Worm (Caenorhabditis elegans) whole organism, L4 larva: Measurements from ENCODE around the gene M60.4.

Experiments used
- F44E2.7 ChIP-seq: fragments of 200-800 bp; sonication (Bioruptor generic); IDR thresholded peaks from 2 replicates; pipeline ENCODE4 v2.1.2; 2022; ENCODE audit warnings: missing genetic modification characterization, missing compliant biosample characterization
- Y105C5A.15 ChIP-seq: fragments of 200-800 bp; sonication (Bioruptor generic); IDR thresholded peaks from 2 replicates; pipeline ENCODE4 v1.3.6; 2022; ENCODE audit warnings: missing genetic modification characterization, missing compliant biosample characterization
- Y48G9A.11 ChIP-seq: fragments of 200-800 bp; sonication (Bioruptor generic); IDR thresholded peaks from 2 replicates; pipeline ENCODE4 v1.3.6; 2022; ENCODE audit warnings: missing genetic modification reagents, missing genetic modification characterization, missing compliant biosample characterization
- aha-1 ChIP-seq: fragments of 150-350 bp; peaks from one replicate; lab custom pipeline; 2014; ENCODE audit warnings: missing biosample characterization, missing genetic modification characterization
- ceh-20 ChIP-seq: fragments of 200-800 bp; sonication (Bioruptor generic); IDR thresholded peaks from 2 replicates; pipeline ENCODE4 v1.3.6; 2022; ENCODE audit warnings: missing genetic modification reagents, missing genetic modification characterization, missing compliant biosample characterization
- daf-16 ChIP-seq, 3 experiments: sonication (generic microtip); optimal IDR thresholded peaks; 2 replicates each; lab custom pipeline; 2016 to 2017; ENCODE audit warnings: missing genetic modification characterization in 3 of 3, missing genetic modification reagents in 3 of 3, mild to moderate bottlenecking in 2 of 3, missing compliant biosample characterization in 2 of 3, missing biosample characterization in 1 of 3, moderate library complexity in 1 of 3
- dmd-6 ChIP-seq: fragments of 200-800 bp; sonication (Bioruptor generic); IDR thresholded peaks from 2 replicates; pipeline ENCODE4 v1.3.6; 2022; ENCODE audit warnings: missing genetic modification reagents, missing genetic modification characterization, missing compliant biosample characterization
- dmd-8 ChIP-seq: fragments of 200-800 bp; sonication (Bioruptor generic); IDR thresholded peaks from 2 replicates; pipeline ENCODE4 v1.3.6; 2022; ENCODE audit warnings: missing genetic modification characterization, missing compliant biosample characterization
- dpl-1 ChIP-seq: fragments of 150-350 bp; optimal IDR thresholded peaks from 2 replicates; lab custom pipeline; 2014; ENCODE audit warnings: missing biosample characterization, missing genetic modification reagents, missing genetic modification characterization
- duxl-1 ChIP-seq: sonication (generic microtip); optimal IDR thresholded peaks from 2 replicates; lab custom pipeline; 2016; ENCODE audit warnings: mild to moderate bottlenecking, missing genetic modification characterization, moderate library complexity, missing compliant biosample characterization; ENCODE audit not compliant: poor library complexity
- dve-1 ChIP-seq: sonication (generic microtip); optimal IDR thresholded peaks from 2 replicates; lab custom pipeline; 2017; ENCODE audit warnings: antibody characterized with exemption, mild to moderate bottlenecking, missing genetic modification characterization, missing compliant biosample characterization; ENCODE audit not compliant: insufficient read depth
- egl-27 ChIP-seq: sonication (generic microtip); optimal IDR thresholded peaks from 3 replicates; lab custom pipeline; 2017; ENCODE audit warnings: missing biosample characterization, missing genetic modification reagents, missing genetic modification characterization
- gei-8 ChIP-seq: fragments of 200-800 bp; sonication (Bioruptor generic); optimal IDR thresholded peaks from 2 replicates; lab custom pipeline; 2018; ENCODE audit warnings: mild to moderate bottlenecking, missing genetic modification characterization, missing compliant biosample characterization
- hif-1 ChIP-seq, 2 experiments: sonication (generic microtip); optimal IDR thresholded peaks; 2 replicates each; lab custom pipeline; 2016 to 2017; ENCODE audit warnings: missing compliant biosample characterization in 2 of 2, missing genetic modification characterization in 2 of 2, missing genetic modification reagents in 2 of 2, missing genotype in 2 of 2, mild to moderate bottlenecking in 1 of 2
- hlh-11 ChIP-seq: fragments of 200-800 bp; sonication (Bioruptor generic); optimal IDR thresholded peaks from 2 replicates; lab custom pipeline; 2018; ENCODE audit warnings: mild to moderate bottlenecking, missing genetic modification characterization, missing compliant biosample characterization
- hlh-30 ChIP-seq: sonication (generic microtip); optimal IDR thresholded peaks from 2 replicates; lab custom pipeline; 2017; ENCODE audit warnings: antibody characterized with exemption, mild to moderate bottlenecking, missing genetic modification characterization, missing compliant biosample characterization; ENCODE audit not compliant: insufficient read depth
- lim-7 ChIP-seq: fragments of 200-800 bp; sonication (Bioruptor generic); IDR thresholded peaks from 2 replicates; pipeline ENCODE4 v1.3.6; 2022; ENCODE audit warnings: missing genetic modification characterization, missing compliant biosample characterization
- lin-1 ChIP-seq: fragments of 200-800 bp; sonication (Bioruptor generic); IDR thresholded peaks from 2 replicates; pipeline ENCODE4 v1.3.6; 2022; ENCODE audit warnings: missing genetic modification reagents, missing genetic modification characterization, missing compliant biosample characterization
- lin-13 ChIP-seq: fragments of 150-350 bp; optimal IDR thresholded peaks from 2 replicates; lab custom pipeline; 2014; ENCODE audit warnings: missing biosample characterization, missing genetic modification reagents, missing genetic modification characterization
- lin-38 ChIP-seq: fragments of 200-800 bp; sonication (Bioruptor generic); IDR thresholded peaks from 2 replicates; pipeline ENCODE4 v1.3.6; 2022; ENCODE audit warnings: missing genetic modification reagents, missing genetic modification characterization, missing compliant biosample characterization
- lir-3 ChIP-seq: sonication (generic microtip); optimal IDR thresholded peaks from 2 replicates; lab custom pipeline; 2016; ENCODE audit warnings: mild to moderate bottlenecking, missing genetic modification characterization, missing compliant biosample characterization
- mdl-1 ChIP-seq, 2 experiments: fragments of 150-350 bp in 1 of 2; sonication (generic microtip) in 1 of 2; optimal IDR thresholded peaks; 2 replicates each; lab custom pipeline; 2014 to 2017; ENCODE audit warnings: missing biosample characterization in 2 of 2, missing genetic modification characterization in 2 of 2
- mes-2 ChIP-seq: sonication (generic microtip); optimal IDR thresholded peaks from 2 replicates; lab custom pipeline; 2016; ENCODE audit warnings: missing genotype, mild to moderate bottlenecking, missing genetic modification characterization, missing compliant biosample characterization; ENCODE audit not compliant: poor library complexity, severe bottlenecking
- mxl-2 ChIP-seq: fragments of 200-800 bp; sonication (Bioruptor generic); conservative IDR thresholded peaks from 2 replicates; pipeline ENCODE4 v1.3.6; 2022; ENCODE audit warnings: missing genetic modification reagents, missing genetic modification characterization, missing compliant biosample characterization
- mxl-3 ChIP-seq: fragments of 200-800 bp; sonication (Bioruptor generic); optimal IDR thresholded peaks from 2 replicates; lab custom pipeline; 2018; ENCODE audit warnings: mild to moderate bottlenecking, missing genetic modification characterization, missing compliant biosample characterization
- nhr-10 ChIP-seq: fragments of 150-350 bp; optimal IDR thresholded peaks from 2 replicates; lab custom pipeline; 2014; ENCODE audit warnings: missing biosample characterization, missing genetic modification characterization
- nhr-11 ChIP-seq: fragments of 150-350 bp; optimal IDR thresholded peaks from 2 replicates; lab custom pipeline; 2014; ENCODE audit warnings: missing biosample characterization, missing genetic modification characterization
- nhr-111 ChIP-seq: fragments of 200-800 bp; sonication (Bioruptor generic); optimal IDR thresholded peaks from 2 replicates; lab custom pipeline; 2018; ENCODE audit warnings: mild to moderate bottlenecking, missing genetic modification characterization, missing compliant biosample characterization
- nhr-28 ChIP-seq: fragments of 150-350 bp; optimal IDR thresholded peaks from 2 replicates; lab custom pipeline; 2014; ENCODE audit warnings: missing biosample characterization, missing genetic modification characterization
- nhr-41 ChIP-seq: fragments of 200-800 bp; sonication (Bioruptor generic); IDR thresholded peaks from 2 replicates; pipeline ENCODE4 v1.3.6; 2022; ENCODE audit warnings: missing genetic modification reagents, missing genetic modification characterization, missing compliant biosample characterization
- nhr-42 ChIP-seq: fragments of 200-800 bp; sonication (Bioruptor generic); IDR thresholded peaks from 2 replicates; pipeline ENCODE4 v1.3.6; 2022; ENCODE audit warnings: missing genetic modification characterization, missing compliant biosample characterization
- nhr-76 ChIP-seq: fragments of 150-350 bp; optimal IDR thresholded peaks from 2 replicates; lab custom pipeline; 2014; ENCODE audit warnings: missing biosample characterization, missing genetic modification characterization
- php-3 ChIP-seq: fragments of 200-800 bp; sonication (Bioruptor generic); IDR thresholded peaks from 2 replicates; pipeline ENCODE4 v1.3.6; 2022; ENCODE audit warnings: missing genetic modification reagents, missing genetic modification characterization, missing compliant biosample characterization
- pqm-1 ChIP-seq: sonication (generic microtip); optimal IDR thresholded peaks from 2 replicates; lab custom pipeline; 2017; ENCODE audit warnings: missing biosample characterization, missing genetic modification characterization
- rbr-2 ChIP-seq: sonication (generic microtip); optimal IDR thresholded peaks from 2 replicates; lab custom pipeline; 2016; ENCODE audit warnings: missing genotype, missing genetic modification characterization, missing compliant biosample characterization
- sdz-12 ChIP-seq: fragments of 200-800 bp; sonication (Bioruptor generic); optimal IDR thresholded peaks from 2 replicates; lab custom pipeline; 2018; ENCODE audit warnings: mild to moderate bottlenecking, missing genetic modification characterization, missing compliant biosample characterization
- set-16 ChIP-seq: fragments of 200-800 bp; sonication (Bioruptor generic); IDR thresholded peaks from 2 replicates; pipeline ENCODE4 v1.3.6; 2022; ENCODE audit warnings: missing genetic modification reagents, missing genetic modification characterization, missing compliant biosample characterization
- spr-1 ChIP-seq: sonication (generic microtip); optimal IDR thresholded peaks from 2 replicates; lab custom pipeline; 2016; ENCODE audit warnings: mild to moderate bottlenecking, missing genetic modification characterization, missing compliant biosample characterization
- spr-3 ChIP-seq: fragments of 200-800 bp; sonication (Bioruptor generic); optimal IDR thresholded peaks from 2 replicates; lab custom pipeline; 2018; ENCODE audit warnings: mild to moderate bottlenecking, missing genetic modification characterization, missing compliant biosample characterization
- tag-97 ChIP-seq: fragments of 200-800 bp; sonication (Bioruptor generic); IDR thresholded peaks from 2 replicates; pipeline ENCODE4 v1.3.6; 2022; ENCODE audit warnings: missing genetic modification characterization, missing compliant biosample characterization
- tra-1 ChIP-seq: fragments of 200-800 bp; sonication (Bioruptor generic); IDR thresholded peaks from 2 replicates; pipeline ENCODE4 v1.3.6; 2022; ENCODE audit warnings: missing genetic modification reagents, missing genetic modification characterization, missing compliant biosample characterization
- unc-62 ChIP-seq, 3 experiments: fragments of 150-350 bp in 1 of 3; sonication (generic microtip); optimal IDR thresholded peaks in 2 of 3; peaks in 1 of 3; 1 replicate in 1 of 3; 2 replicates in 2 of 3; lab custom pipeline; 2014 to 2017; ENCODE audit warnings: missing biosample characterization in 3 of 3, missing genetic modification characterization in 3 of 3, missing genetic modification reagents in 3 of 3, missing genotype in 1 of 3
- vab-7 ChIP-seq: fragments of 200-800 bp; sonication (Bioruptor generic); IDR thresholded peaks from 2 replicates; pipeline ENCODE4 v1.3.6; 2022; ENCODE audit warnings: missing genetic modification reagents, missing genetic modification characterization, missing compliant biosample characterization
- zag-1 ChIP-seq: fragments of 150-350 bp; optimal IDR thresholded peaks from 2 replicates; lab custom pipeline; 2014; ENCODE audit warnings: missing biosample characterization, missing genetic modification characterization

The M60.4 gene

ce11 chrX:8241906-8242305, 5.8 kb upstream of the M60.4 start, which contains the start of gene endu-2:
endu-2 (plus strand) TSS chrX:8242301.
- TF ChIP-seq mxl-3 (GFP tag; lab: Kevin White, UChicago) (peak; percentile 39), lin-1 (no peak), dpl-1 (GFP tag; lab: Kevin White, UChicago) (no peak), vab-7 (no peak), nhr-10 (tag; lab: Kevin White, UChicago) (no peak), hlh-11 (tag; lab: Kevin White, UChicago) (peak; percentile 61), lir-3 (tag; lab: Kevin White, UChicago) (no peak), mdl-1 (tag; optimal IDR thresholded peaks at IDR 0.05; lab: Kevin White, UChicago) (peak in 1 of 2 experiments; percentile 35), nhr-76 (tag; lab: Kevin White, UChicago) (no peak), lim-7 (GFP tag; lab: Robert Waterston, UW) (no peak), dve-1 (tag; lab: Kevin White, UChicago) (peak; percentile 57), dmd-6 (peak; percentile 83), nhr-41 (GFP tag; lab: Robert Waterston, UW) (no peak), rbr-2 (no peak), duxl-1 (no peak), egl-27 (tag; lab: Kevin White, UChicago) (no peak), gei-8 (GFP tag; lab: Kevin White, UChicago) (no peak), hif-1 (tag; optimal IDR thresholded peaks at IDR 0.05; lab: Kevin White, UChicago) (no peak), aha-1 (tag; lab: Kevin White, UChicago) (no peak), sdz-12 (no peak), Y48G9A.11 (no peak), hlh-30 (peak; percentile 47), nhr-42 (no peak), spr-1 (tag; lab: Kevin White, UChicago) (no peak), nhr-28 (peak; percentile 26), lin-38 (GFP tag; lab: Robert Waterston, UW) (no peak), daf-16 (GFP tag; optimal IDR thresholded peaks at IDR 0.05; lab: Kevin White, UChicago) (no peak), daf-16 (tag; optimal IDR thresholded peaks at IDR 0.05; lab: Kevin White, UChicago) (peak; percentile 57), tag-97 (no peak), pqm-1 (tag; lab: Kevin White, UChicago) (peak; percentile 33), F44E2.7 (GFP tag; lab: Robert Waterston, UW) (no peak), spr-3 (no peak), Y105C5A.15 (GFP tag; lab: Robert Waterston, UW) (no peak)

- TF ChIP-seq Y105C5A.15 (GFP tag; lab: Robert Waterston, UW): no peak
- no peak for TF ChIP-seq mes-2 (tag; lab: Kevin White, UChicago)
- 0 out of 2 replicates have a peak, but pooled peaks have one; percentile 31 for TF ChIP-seq ceh-20
- TF ChIP-seq mxl-2 (GFP tag; lab: Robert Waterston, UW): no peak
- no peak for TF ChIP-seq daf-16 (GFP tag; optimal IDR thresholded peaks at IDR 0.05; lab: Kevin White, UChicago)
- TF ChIP-seq daf-16 (tag; optimal IDR thresholded peaks at IDR 0.05; lab: Kevin White, UChicago): peak; percentile 82
- TF ChIP-seq php-3 (GFP tag; lab: Robert Waterston, UW): peak; percentile 80
- peak in 1 of 2 experiments; percentile 26 for TF ChIP-seq mdl-1 (tag; optimal IDR thresholded peaks at IDR 0.05; lab: Kevin White, UChicago)
- peak; percentile 75 for TF ChIP-seq nhr-28
- TF ChIP-seq zag-1 (tag; lab: Kevin White, UChicago): no peak
- peak; percentile 79 for TF ChIP-seq dve-1 (tag; lab: Kevin White, UChicago)
- no peak for TF ChIP-seq lir-3 (tag; lab: Kevin White, UChicago)
- peak; percentile 64 for TF ChIP-seq hlh-11 (tag; lab: Kevin White, UChicago)
- no peak for TF ChIP-seq set-16
- no peak for TF ChIP-seq nhr-11
- TF ChIP-seq dmd-8: no peak
- TF ChIP-seq dmd-6: peak; percentile 67
- TF ChIP-seq hlh-30: peak; percentile 59
- no peak for TF ChIP-seq nhr-111 (GFP tag; lab: Kevin White, UChicago)
- peak; percentile 73 for TF ChIP-seq pqm-1 (tag; lab: Kevin White, UChicago)
- peak; percentile 44; the same call in 1 of the 2 replicates for TF ChIP-seq tra-1 (GFP tag; lab: Robert Waterston, UW)
- TF ChIP-seq lin-13: no peak
- peak in 1 of 2 experiments; percentile 77 for TF ChIP-seq unc-62 (GFP tag; optimal IDR thresholded peaks at IDR 0.05 in 1 of 2; lab: Kevin White, UChicago)
- TF ChIP-seq unc-62 (tag; optimal IDR thresholded peaks at IDR 0.05; lab: Kevin White, UChicago): no peak
Measured at ce11 chrX:8238639-8239055, 2.5 kb upstream of the M60.4 start.
